Worm (Caenorhabditis elegans) whole organism, L2 larva: ENCODE measurements around the gene C39B5.10.

ENCODE experiments used
- ceh-82 ChIP-seq: fragments of 150-350 bp; optimal IDR thresholded peaks from 2 replicates; lab custom pipeline; 2014; ENCODE audit warnings: missing biosample characterization, missing genetic modification characterization
- elt-3 ChIP-seq: sonication (generic microtip); optimal IDR thresholded peaks from 2 replicates; lab custom pipeline; 2017; ENCODE audit warnings: missing biosample characterization, missing genetic modification characterization
- lin-11 ChIP-seq: fragments of 150-350 bp; sonication (generic microtip); optimal IDR thresholded peaks from 2 replicates; lab custom pipeline; 2014; ENCODE audit warnings: missing biosample characterization, missing genetic modification characterization, inconsistent platforms, mixed read lengths
- nhr-129 ChIP-seq: fragments of 150-350 bp; optimal IDR thresholded peaks from 2 replicates; lab custom pipeline; 2014; ENCODE audit warnings: missing biosample characterization, missing genetic modification characterization
- nhr-25 ChIP-seq: fragments of 150-350 bp; sonication (generic microtip); optimal IDR thresholded peaks from 3 replicates; lab custom pipeline; 2014; ENCODE audit warnings: missing biosample characterization, missing genetic modification characterization

DNA sequence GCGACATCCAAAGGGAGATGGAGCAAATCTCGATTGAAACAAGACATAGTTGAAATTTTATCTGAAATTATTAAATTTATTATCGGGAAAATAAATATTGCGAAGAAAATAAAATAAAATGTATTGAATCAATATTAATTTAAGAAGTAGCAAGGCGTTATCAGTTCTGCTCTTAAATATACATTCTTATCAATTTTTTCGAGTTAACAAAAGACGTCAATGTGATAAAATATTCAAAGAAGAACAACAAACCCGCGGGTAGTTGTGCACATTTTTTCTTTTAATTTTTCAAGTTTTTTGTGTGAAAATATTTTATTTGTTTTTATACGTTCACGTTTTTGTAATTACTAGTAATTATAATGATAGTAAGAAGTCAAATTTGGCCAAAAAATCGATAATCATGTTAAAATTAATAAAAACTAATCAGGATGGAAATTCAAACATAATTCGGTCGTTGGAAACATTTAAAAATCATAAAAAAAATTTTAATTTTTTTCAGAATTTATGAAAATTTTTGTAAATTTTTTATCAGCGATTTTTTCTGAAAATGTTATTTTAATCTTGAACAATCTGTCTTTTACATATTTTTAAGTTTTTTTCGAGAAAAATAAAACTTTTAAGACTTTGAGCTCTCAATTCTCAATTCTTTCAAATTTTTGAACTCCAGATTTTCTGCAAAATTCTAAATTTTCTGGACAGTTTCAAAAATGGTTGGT, 26.7 kb upstream of the C39B5.10 start, which contains the start of gene fbxa-9:
- TF ChIP-seq lin-11 (tag; lab: Kevin White, UChicago) (no peak), nhr-25 (no peak), elt-3 (no peak), ceh-82 (tag; lab: Kevin White, UChicago) (no peak), nhr-129 (tag; lab: Kevin White, UChicago) (no peak)
